Fruit fly (Drosophila melanogaster) whole organism, embryonic: ENCODE results near the gene Cog3.

ENCODE experiments used
- Aef1 ChIP-seq: fragments of 200-800 bp; sonication (Bioruptor generic); IDR thresholded peaks from 3 replicates; pipeline ENCODE4 v1.3.6; 2022; ENCODE audit warnings: missing biosample characterization, missing genetic modification characterization
- Atf3 ChIP-seq: fragments of 200-800 bp; sonication (Bioruptor generic); optimal IDR thresholded peaks from 3 replicates; lab custom pipeline; 2016; ENCODE audit warnings: missing biosample characterization, missing genetic modification characterization
- Atf6 ChIP-seq: fragments of 200-800 bp; sonication (Bioruptor generic); IDR thresholded peaks from 2 replicates; pipeline ENCODE4 v1.3.6; 2022; ENCODE audit warnings: missing biosample characterization, missing genetic modification characterization
- CG10543 ChIP-seq: fragments of 200-800 bp; sonication (Bioruptor generic); optimal IDR thresholded peaks from 3 replicates; lab custom pipeline; 2017; ENCODE audit warnings: missing biosample characterization, mild to moderate bottlenecking, missing genetic modification characterization, moderate library complexity
- CG12391 ChIP-seq: fragments of 200-800 bp; sonication (Bioruptor generic); optimal IDR thresholded peaks from 3 replicates; lab custom pipeline; 2018; ENCODE audit warnings: missing biosample characterization, mild to moderate bottlenecking, missing genetic modification characterization, moderate library complexity
- CG12942 ChIP-seq: fragments of 200-800 bp; sonication (Bioruptor generic); optimal IDR thresholded peaks from 3 replicates; lab custom pipeline; 2016; ENCODE audit warnings: missing biosample characterization, missing genetic modification characterization
- CG14441 ChIP-seq: fragments of 200-800 bp; sonication (Bioruptor generic); IDR thresholded peaks from 2 replicates; pipeline ENCODE4 v1.3.6; 2022; ENCODE audit warnings: missing biosample characterization, missing genetic modification characterization
- CG14710 ChIP-seq: fragments of 200-800 bp; sonication (Bioruptor generic); optimal IDR thresholded peaks from 3 replicates; lab custom pipeline; 2019; ENCODE audit warnings: missing biosample characterization, mild to moderate bottlenecking, missing genetic modification characterization, moderate library complexity
- CG1647 ChIP-seq: fragments of 200-800 bp; sonication (Bioruptor generic); optimal IDR thresholded peaks from 3 replicates; lab custom pipeline; 2016; ENCODE audit warnings: missing biosample characterization, missing genetic modification characterization
- CG17359 ChIP-seq: fragments of 200-800 bp; sonication (Bioruptor generic); optimal IDR thresholded peaks from 3 replicates; lab custom pipeline; 2018; ENCODE audit warnings: missing biosample characterization, mild to moderate bottlenecking, missing genetic modification characterization, moderate library complexity
- CG30020 ChIP-seq: fragments of 200-800 bp; optimal IDR thresholded peaks from 2 replicates; lab custom pipeline; 2019; ENCODE audit warnings: missing biosample characterization, mild to moderate bottlenecking, missing genetic modification characterization, moderate library complexity
- CG30403 ChIP-seq: fragments of 200-800 bp; sonication (Bioruptor generic); optimal IDR thresholded peaks from 3 replicates; lab custom pipeline; 2016; ENCODE audit warnings: missing biosample characterization, missing genetic modification characterization
- CG32772 ChIP-seq: fragments of 200-800 bp; sonication (Bioruptor generic); IDR thresholded peaks from 2 replicates; pipeline ENCODE4 v1.3.6; 2022; ENCODE audit warnings: missing biosample characterization, missing genetic modification characterization
- CG33213 ChIP-seq: fragments of 200-800 bp; sonication (Bioruptor generic); optimal IDR thresholded peaks from 3 replicates; lab custom pipeline; 2016; ENCODE audit warnings: missing biosample characterization, missing genetic modification characterization
- CG4424 ChIP-seq: fragments of 200-800 bp; sonication (Bioruptor generic); optimal IDR thresholded peaks from 3 replicates; lab custom pipeline; 2016; ENCODE audit warnings: missing biosample characterization, missing genetic modification characterization
- CG5180 ChIP-seq: fragments of 200-800 bp; sonication (Bioruptor generic); optimal IDR thresholded peaks from 3 replicates; lab custom pipeline; 2017; ENCODE audit warnings: missing biosample characterization, missing genetic modification characterization, mild to moderate bottlenecking, moderate library complexity, missing genetic modification reagents
- CG5953 ChIP-seq: fragments of 200-800 bp; sonication (Bioruptor generic); IDR thresholded peaks from 2 replicates; pipeline ENCODE4 v1.3.6; 2022; ENCODE audit warnings: missing biosample characterization, missing genetic modification characterization
- CG6689 ChIP-seq: fragments of 200-800 bp; sonication (Bioruptor generic); IDR thresholded peaks from 2 replicates; pipeline ENCODE4 v1.3.6; 2022; ENCODE audit warnings: missing biosample characterization, missing genetic modification characterization
- CG6791 ChIP-seq: fragments of 200-800 bp; sonication (Bioruptor generic); IDR thresholded peaks from 3 replicates; pipeline ENCODE4 v1.3.6; 2022; ENCODE audit warnings: missing biosample characterization, missing genetic modification characterization; ENCODE audit not compliant: partially characterized antibody
- CG8944 ChIP-seq: fragments of 200-800 bp; sonication (Bioruptor generic); optimal IDR thresholded peaks from 3 replicates; lab custom pipeline; 2016; ENCODE audit warnings: missing biosample characterization, missing genetic modification characterization
- CG9727 ChIP-seq: fragments of 200-800 bp; sonication (Bioruptor generic); optimal IDR thresholded peaks from 3 replicates; lab custom pipeline; 2017; ENCODE audit warnings: missing biosample characterization, mild to moderate bottlenecking, missing genetic modification characterization
- CG9876 ChIP-seq: fragments of 200-800 bp; sonication (Bioruptor generic); optimal IDR thresholded peaks from 2 replicates; lab custom pipeline; 2016; ENCODE audit warnings: missing biosample characterization, missing genetic modification characterization
- Dip3 ChIP-seq: fragments of 200-800 bp; sonication (Bioruptor generic); optimal IDR thresholded peaks from 3 replicates; lab custom pipeline; 2016; ENCODE audit warnings: missing biosample characterization, missing genetic modification characterization
- Hsf ChIP-seq: fragments of 200-800 bp; sonication (Bioruptor generic); optimal IDR thresholded peaks from 3 replicates; lab custom pipeline; 2016; ENCODE audit warnings: missing biosample characterization, missing genetic modification characterization
- Meics ChIP-seq: fragments of 200-800 bp; sonication (Bioruptor generic); optimal IDR thresholded peaks from 2 replicates; lab custom pipeline; 2017; ENCODE audit warnings: missing biosample characterization, mild to moderate bottlenecking, missing genetic modification characterization
- Mrtf ChIP-seq: fragments of 200-800 bp; sonication (Bioruptor generic); IDR thresholded peaks from 3 replicates; pipeline ENCODE4 v1.3.6; 2022; ENCODE audit warnings: missing biosample characterization, missing genetic modification characterization
- NfI ChIP-seq: fragments of 200-800 bp; sonication (Bioruptor generic); optimal IDR thresholded peaks from 3 replicates; lab custom pipeline; 2018; ENCODE audit warnings: missing biosample characterization, mild to moderate bottlenecking, missing genetic modification characterization, moderate library complexity
- Oli ChIP-seq: fragments of 200-800 bp; sonication (Bioruptor generic); optimal IDR thresholded peaks from 2 replicates; lab custom pipeline; 2018; ENCODE audit warnings: missing biosample characterization, mild to moderate bottlenecking, missing genetic modification characterization, moderate library complexity
- Ptx1 ChIP-seq: fragments of 200-800 bp; sonication (Bioruptor generic); IDR thresholded peaks from 2 replicates; pipeline ENCODE4 v1.3.6; 2022; ENCODE audit warnings: missing biosample characterization, missing genetic modification characterization
- Six4 ChIP-seq: fragments of 200-800 bp; sonication (Bioruptor generic); optimal IDR thresholded peaks from 2 replicates; lab custom pipeline; 2016; ENCODE audit warnings: missing biosample characterization, missing genetic modification characterization
- Xrp1 ChIP-seq: fragments of 200-800 bp; sonication (Bioruptor generic); IDR thresholded peaks from 2 replicates; pipeline ENCODE4 v1.3.6; 2022; ENCODE audit warnings: missing biosample characterization, missing genetic modification characterization
- az2 ChIP-seq: fragments of 200-800 bp; sonication (Bioruptor generic); optimal IDR thresholded peaks from 3 replicates; lab custom pipeline; 2016; ENCODE audit warnings: missing biosample characterization, missing genetic modification characterization
- dan ChIP-seq: fragments of 200-800 bp; sonication (Bioruptor generic); IDR thresholded peaks from 2 replicates; pipeline ENCODE4 v1.3.6; 2022; ENCODE audit warnings: missing biosample characterization, missing genetic modification characterization
- dmrt11E ChIP-seq: fragments of 200-800 bp; sonication (Bioruptor generic); optimal IDR thresholded peaks from 3 replicates; lab custom pipeline; 2018; ENCODE audit warnings: missing biosample characterization, mild to moderate bottlenecking, missing genetic modification characterization, moderate library complexity
- dpn ChIP-seq, 2 experiments: fragments of 200-800 bp; sonication (Bioruptor generic); optimal IDR thresholded peaks; 3 replicates each; lab custom pipeline; 2016; ENCODE audit warnings: missing biosample characterization in 2 of 2, missing genetic modification characterization in 2 of 2
- dysf ChIP-seq: fragments of 200-800 bp; sonication (Bioruptor generic); IDR thresholded peaks from 3 replicates; pipeline ENCODE4 v1.3.6; 2022; ENCODE audit warnings: missing biosample characterization, missing genetic modification characterization
- jing ChIP-seq: fragments of 200-800 bp; sonication (Bioruptor generic); optimal IDR thresholded peaks from 2 replicates; lab custom pipeline; 2018; ENCODE audit warnings: missing biosample characterization, mild to moderate bottlenecking, missing genetic modification characterization
- jumu ChIP-seq: fragments of 200-800 bp; sonication (Bioruptor generic); optimal IDR thresholded peaks from 3 replicates; lab custom pipeline; 2016; ENCODE audit warnings: missing biosample characterization, missing genetic modification characterization
- ken ChIP-seq: fragments of 200-800 bp; sonication (Bioruptor generic); IDR thresholded peaks from 3 replicates; pipeline ENCODE4 v1.3.6; 2022; ENCODE audit warnings: missing biosample characterization, missing genetic modification characterization
- lola ChIP-seq, 3 experiments: fragments of >200 bp in 2 of 3; fragments of 200-800 bp in 1 of 3; sonication (Bioruptor generic) in 1 of 3; optimal IDR thresholded peaks; 2 replicates each; lab custom pipeline; 2017 to 2019; ENCODE audit warnings: missing biosample characterization in 3 of 3, missing genetic modification characterization in 3 of 3, mild to moderate bottlenecking in 1 of 3, moderate library complexity in 1 of 3
- lov ChIP-seq, 2 experiments: fragments of 200-800 bp in 1 of 2; fragments of >200 bp in 1 of 2; sonication (Bioruptor generic) in 1 of 2; IDR thresholded peaks in 1 of 2; optimal IDR thresholded peaks in 1 of 2; 2 replicates in 1 of 2; 3 replicates in 1 of 2; pipeline versions ENCODE4 v1.3.6 to Lab custom; 2017 to 2022; ENCODE audit warnings: missing biosample characterization in 1 of 2, missing genetic modification characterization in 1 of 2
- mirr ChIP-seq: fragments of 200-800 bp; sonication (Bioruptor generic); optimal IDR thresholded peaks from 3 replicates; lab custom pipeline; 2018; ENCODE audit warnings: missing biosample characterization, mild to moderate bottlenecking, missing genetic modification characterization
- pb ChIP-seq: fragments of 200-800 bp; sonication (Bioruptor generic); optimal IDR thresholded peaks from 3 replicates; lab custom pipeline; 2016; ENCODE audit warnings: missing biosample characterization, missing genetic modification characterization
- phol ChIP-seq: fragments of 200-800 bp; sonication (Bioruptor generic); optimal IDR thresholded peaks from 3 replicates; lab custom pipeline; 2018; ENCODE audit warnings: missing biosample characterization, mild to moderate bottlenecking, missing genetic modification characterization, moderate library complexity
- row ChIP-seq: fragments of 200-800 bp; sonication (Bioruptor generic); IDR thresholded peaks from 3 replicates; pipeline ENCODE4 v1.3.6; 2022; ENCODE audit warnings: missing biosample characterization, missing genetic modification characterization
- sc ChIP-seq, 3 experiments: fragments of >200 bp in 2 of 3; fragments of 200-800 bp in 1 of 3; sonication (Bioruptor generic) in 1 of 3; optimal IDR thresholded peaks; 2 replicates in 2 of 3; 3 replicates in 1 of 3; lab custom pipeline; 2017; ENCODE audit warnings: mild to moderate bottlenecking in 1 of 3, missing biosample characterization in 1 of 3, missing genetic modification characterization in 1 of 3, missing genetic modification reagents in 1 of 3
- shn ChIP-seq: fragments of 200-800 bp; sonication (Bioruptor generic); optimal IDR thresholded peaks from 3 replicates; lab custom pipeline; 2016; ENCODE audit warnings: missing biosample characterization, missing genetic modification characterization
- toy ChIP-seq: fragments of 200-800 bp; sonication (Bioruptor generic); IDR thresholded peaks from 2 replicates; pipeline ENCODE4 v1.3.6; 2022; ENCODE audit warnings: missing biosample characterization, missing genetic modification characterization
- vvl ChIP-seq: fragments of 200-800 bp; sonication (Bioruptor generic); IDR thresholded peaks from 2 replicates; pipeline ENCODE4 v1.3.6; 2022; ENCODE audit warnings: missing biosample characterization, missing genetic modification characterization
- wdn ChIP-seq: fragments of 200-800 bp; sonication (Bioruptor generic); IDR thresholded peaks from 2 replicates; pipeline ENCODE4 v1.3.6; 2022; ENCODE audit warnings: missing biosample characterization, missing genetic modification characterization

Gene Cog3

DNA sequence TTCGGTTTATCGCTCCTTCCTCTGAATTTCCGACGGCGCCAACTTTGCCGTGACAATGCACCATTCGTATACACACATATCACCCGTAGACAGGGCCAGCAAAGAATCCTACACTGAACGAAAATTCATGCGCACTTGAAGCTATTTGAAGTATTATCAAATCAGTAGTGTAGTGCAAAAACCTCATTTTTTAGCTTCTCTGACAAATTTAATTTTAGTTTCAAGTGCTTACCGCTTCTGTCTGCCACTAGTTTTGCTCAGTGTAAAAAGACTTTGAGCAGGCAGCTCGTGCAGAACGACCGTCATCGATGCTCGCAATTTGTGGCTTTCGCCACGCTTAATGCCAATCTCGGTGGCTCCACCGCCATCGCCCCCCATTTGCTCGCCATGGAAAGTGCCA is 12.1 kb downstream of the Cog3 start (continued):
- peak in 1 of 3 experiments; percentile 15 for TF ChIP-seq lola (GFP tag; optimal IDR thresholded peaks at IDR 0.05; lab: Kevin White, UChicago)
- TF ChIP-seq Oli (tag; lab: Kevin White, UChicago), result peak; percentile 49
- peak; percentile 38; the same call in 1 of the 3 replicates for TF ChIP-seq Aef1 (GFP tag; lab: Robert Waterston, UW)
- TF ChIP-seq CG14441 (GFP tag; lab: Robert Waterston, UW), result peak; percentile 68
- TF ChIP-seq Ptx1 (GFP tag; lab: Robert Waterston, UW), result peak; percentile 65
- no peak for TF ChIP-seq wdn (GFP tag; lab: Robert Waterston, UW)
- TF ChIP-seq Xrp1 (GFP tag; lab: Robert Waterston, UW), result peak; percentile 53; the same call in 1 of the 2 replicates
- peak; percentile 48 for TF ChIP-seq CG6689
- TF ChIP-seq dpn (GFP tag; optimal IDR thresholded peaks at IDR 0.05; lab: Kevin White, UChicago), result peak; percentile 24 to 56
- no peak for TF ChIP-seq jing (GFP tag; lab: Kevin White, UChicago)
- TF ChIP-seq mirr, result no peak
- peak; percentile 21 for TF ChIP-seq Meics (GFP tag; lab: Kevin White, UChicago)
- peak; percentile 12 for TF ChIP-seq shn (GFP tag; lab: Kevin White, UChicago)
- TF ChIP-seq Six4 (GFP tag; lab: Kevin White, UChicago), result peak; percentile 25
- TF ChIP-seq CG6791 (GFP tag; lab: Robert Waterston, UW), result no peak
- TF ChIP-seq Mrtf, result peak; percentile 40; the same call in 1 of the 3 replicates
- TF ChIP-seq CG14710, result peak; percentile 1
- peak; percentile 36 for TF ChIP-seq az2
- TF ChIP-seq Dip3 (GFP tag; lab: Kevin White, UChicago), result no peak
- peak; percentile 17 for TF ChIP-seq Atf3 (GFP tag; lab: Kevin White, UChicago)
- no peak for TF ChIP-seq CG9876 (GFP tag; lab: Kevin White, UChicago)
- TF ChIP-seq Hsf, result peak; percentile 43
- no peak for TF ChIP-seq CG5180 (GFP tag; lab: Kevin White, UChicago)
- TF ChIP-seq Atf6 (GFP tag; lab: Robert Waterston, UW), result peak; percentile 28; the same call in 1 of the 2 replicates
- TF ChIP-seq CG12942 (GFP tag; lab: Kevin White, UChicago), result peak; percentile 60
- no peak for TF ChIP-seq dan (GFP tag; lab: Robert Waterston, UW)
- peak; percentile 35 for TF ChIP-seq CG1647 (GFP tag; lab: Kevin White, UChicago)
- peak; percentile 15 for TF ChIP-seq CG33213 (GFP tag; lab: Kevin White, UChicago)
- TF ChIP-seq dmrt11E, result peak; percentile 43
- TF ChIP-seq lov (optimal IDR thresholded peaks at IDR 0.05; lab: Kevin White, UChicago), result no peak
- peak; percentile 69; the same call in 1 of the 3 replicates for TF ChIP-seq lov (GFP tag; IDR thresholded peaks at IDR 0.05; lab: Robert Waterston, UW)
- 0 out of 2 replicates have a peak, but pooled peaks have one; percentile 22 for TF ChIP-seq CG5953
- TF ChIP-seq dysf, result peak; percentile 66; the same call in 2 of the 3 replicates
- TF ChIP-seq CG30020 (tag; lab: Kevin White, UChicago), result no peak
- peak; percentile 37 for TF ChIP-seq CG17359 (tag; lab: Kevin White, UChicago)
- peak; percentile 32 for TF ChIP-seq CG9727 (GFP tag; lab: Kevin White, UChicago)
- 0 out of 2 replicates have a peak, but pooled peaks have one; percentile 48 for TF ChIP-seq toy (GFP tag; lab: Robert Waterston, UW)
- TF ChIP-seq sc (optimal IDR thresholded peaks at IDR 0.05; lab: Kevin White, UChicago), result no peak
- no peak for TF ChIP-seq sc (GFP tag; optimal IDR thresholded peaks at IDR 0.05; lab: Kevin White, UChicago)
- TF ChIP-seq CG10543, result no peak
- TF ChIP-seq jumu (GFP tag; lab: Kevin White, UChicago), result peak; percentile 20
- TF ChIP-seq pb, result peak; percentile 34
- TF ChIP-seq ken (GFP tag; lab: Robert Waterston, UW), result peak; percentile 51; the same call in 1 of the 3 replicates
- peak; percentile 39 for TF ChIP-seq row (GFP tag; lab: Robert Waterston, UW)
- peak; percentile 73 for TF ChIP-seq vvl (GFP tag; lab: Robert Waterston, UW)
- TF ChIP-seq CG4424 (GFP tag; lab: Kevin White, UChicago), result peak; percentile 23
- TF ChIP-seq NfI (GFP tag; lab: Kevin White, UChicago), result peak; percentile 23
- peak; percentile 48 for TF ChIP-seq phol
- peak; percentile 49 for TF ChIP-seq CG12391
- peak; percentile 44 for TF ChIP-seq CG8944 (GFP tag; lab: Kevin White, UChicago)
- TF ChIP-seq CG32772 (GFP tag; lab: Robert Waterston, UW), result peak; percentile 50
- TF ChIP-seq CG30403 (GFP tag; lab: Kevin White, UChicago), result peak; percentile 34
